Fruit fly (Drosophila melanogaster): ENCODE data around the gene Pka-R1.
A peak's percentile ranks its signal among the peaks of the same experiment; 100 is the strongest.

Pka-R1 gene

dm6 chr3L:20826950-20827910 is 11.3 kb downstream of the Pka-R1 start (continued):
- TF ChIP-seq CG2712 (tag; optimal IDR thresholded peaks at IDR 0.05) (no peak), ac (GFP tag; optimal IDR thresholded peaks at IDR 0.05) (no peak), grau (tag; optimal IDR thresholded peaks at IDR 0.05) (peak; percentile 44), CG5180 (GFP tag; optimal IDR thresholded peaks at IDR 0.05) (no peak), CG15073 (GFP tag; optimal IDR thresholded peaks at IDR 0.05) (no peak), Vsx1 (GFP tag; optimal IDR thresholded peaks at IDR 0.05) (no peak), Xbp1 (GFP tag; optimal IDR thresholded peaks at IDR 0.05) (peak; percentile 48), tup (GFP tag; optimal IDR thresholded peaks at IDR 0.05) (no peak), Lhr (GFP tag; optimal IDR thresholded peaks at IDR 0.05) (no peak), run (tag; optimal IDR thresholded peaks at IDR 0.05) (no peak), sens (GFP tag) (peak; percentile 82), Drgx (GFP tag; IDR thresholded peaks at IDR 0.05) (no peak), CG9727 (GFP tag; optimal IDR thresholded peaks at IDR 0.05) (peak; percentile 46), Sox102F (GFP tag; optimal IDR thresholded peaks at IDR 0.05) (peak; percentile 26), CG17186 (GFP tag; optimal IDR thresholded peaks at IDR 0.05) (no peak), CG3726 (GFP tag; IDR thresholded peaks at IDR 0.05) (no peak), Hand (GFP tag; optimal IDR thresholded peaks at IDR 0.05) (no peak), Med (GFP tag) (no peak), CG4424 (GFP tag; optimal IDR thresholded peaks at IDR 0.05) (no peak), dmrt99B (tag; optimal IDR thresholded peaks at IDR 0.05) (no peak), zfh2 (GFP tag; optimal IDR thresholded peaks at IDR 0.05) (peak; percentile 42), Scr (GFP tag; IDR thresholded peaks at IDR 0.05; ENCODE audit: partially characterized antibody) (no peak), Aef1 (GFP tag; IDR thresholded peaks at IDR 0.05) (no peak; the same call in 2 of the 3 replicates), CG6854 (GFP tag; optimal IDR thresholded peaks at IDR 0.05) (no peak), amos (GFP tag; IDR thresholded peaks at IDR 0.05; ENCODE audit: partially characterized antibody) (no peak), Ets65A (GFP tag) (peak; percentile 33), Kr (GFP tag; optimal IDR thresholded peaks at IDR 0.05) (no peak), bigmax (GFP tag; optimal IDR thresholded peaks at IDR 0.05) (no peak), CG9437 (GFP tag; optimal IDR thresholded peaks at IDR 0.05) (no peak), CG18262 (tag; optimal IDR thresholded peaks at IDR 0.05) (no peak), CG12104 (GFP tag; optimal IDR thresholded peaks at IDR 0.05) (peak; percentile 10), CG8944 (GFP tag; optimal IDR thresholded peaks at IDR 0.05) (no peak), gfzf (GFP tag; optimal IDR thresholded peaks at IDR 0.05) (no peak), B-H2 (GFP tag; optimal IDR thresholded peaks at IDR 0.05) (peak; percentile 7), CG7372 (GFP tag; IDR thresholded peaks at IDR 0.05) (no peak), ase (GFP tag; IDR thresholded peaks at IDR 0.05) (no peak), HHEX (GFP tag; optimal IDR thresholded peaks at IDR 0.05) (no peak), org-1 (GFP tag; optimal IDR thresholded peaks at IDR 0.05) (no peak), CG4328 (GFP tag; optimal IDR thresholded peaks at IDR 0.05) (no peak), HLH54F (GFP tag; optimal IDR thresholded peaks at IDR 0.05) (no peak), Hey (tag; optimal IDR thresholded peaks at IDR 0.05) (no peak), vnd (GFP tag; IDR thresholded peaks at IDR 0.05; ENCODE audit: partially characterized antibody) (no peak), CG12155 (GFP tag; optimal IDR thresholded peaks at IDR 0.05) (peak; percentile 4), CG2129 (GFP tag; IDR thresholded peaks at IDR 0.05; ENCODE audit: partially characterized antibody) (no peak), btn (GFP tag; optimal IDR thresholded peaks at IDR 0.05) (no peak), cad (GFP tag; optimal IDR thresholded peaks at IDR 0.05) (no peak), Elba2 (GFP tag; optimal IDR thresholded peaks at IDR 0.05) (no peak), unpg (GFP tag; optimal IDR thresholded peaks at IDR 0.05) (no peak), BtbVII (GFP tag; optimal IDR thresholded peaks at IDR 0.05) (no peak)
